Fruit fly (Drosophila melanogaster) whole organism, wandering third instar larva: ENCODE data around the gene Glg1.

Experiments
- CG32264 ChIP-seq: fragments of 200-800 bp; sonication (Bioruptor generic); optimal IDR thresholded peaks from 2 replicates; lab custom pipeline; 2016; ENCODE audit warnings: missing biosample characterization, missing genetic modification characterization
- CG9705 ChIP-seq: fragments of 200-800 bp; sonication (Bioruptor generic); optimal IDR thresholded peaks from 2 replicates; lab custom pipeline; 2018; ENCODE audit warnings: missing biosample characterization, mild to moderate bottlenecking, missing genetic modification characterization
- Hr83 ChIP-seq: fragments of 200-300 bp; sonication (Bioruptor generic); optimal IDR thresholded peaks from 2 replicates; lab custom pipeline; 2016; ENCODE audit warnings: missing biosample characterization, mild to moderate bottlenecking, missing genetic modification characterization, moderate library complexity; ENCODE audit not compliant: poor library complexity, severe bottlenecking
- Mio ChIP-seq: sonication (Bioruptor generic); optimal IDR thresholded peaks from 2 replicates; lab custom pipeline; 2016; ENCODE audit warnings: missing biosample characterization, missing genetic modification characterization
- br ChIP-seq: fragments of 200-800 bp; sonication (Bioruptor generic); optimal IDR thresholded peaks from 2 replicates; lab custom pipeline; 2016; ENCODE audit warnings: missing biosample characterization, missing genetic modification characterization
- dl ChIP-seq, 2 experiments: fragments of 175-275, 200-275 bp in 1 of 2; fragments of 200-275 bp in 1 of 2; sonication (Bioruptor generic); optimal IDR thresholded peaks; lab custom pipeline; 2018; ENCODE audit warnings: mild to moderate bottlenecking in 2 of 2, missing biosample characterization in 2 of 2, missing genetic modification characterization in 2 of 2, moderate library complexity in 2 of 2; ENCODE audit not compliant: partially characterized antibody in 2 of 2, insufficient read depth in 1 of 2
- fru ChIP-seq: fragments of 200-800 bp; sonication (Bioruptor generic); optimal IDR thresholded peaks from 3 replicates; lab custom pipeline; 2016; ENCODE audit warnings: missing biosample characterization, mild to moderate bottlenecking, missing genetic modification characterization
- usp ChIP-seq: fragments of >200 bp; optimal IDR thresholded peaks from 2 replicates; lab custom pipeline; 2017; ENCODE audit warnings: missing biosample characterization, missing genetic modification characterization

DNA sequence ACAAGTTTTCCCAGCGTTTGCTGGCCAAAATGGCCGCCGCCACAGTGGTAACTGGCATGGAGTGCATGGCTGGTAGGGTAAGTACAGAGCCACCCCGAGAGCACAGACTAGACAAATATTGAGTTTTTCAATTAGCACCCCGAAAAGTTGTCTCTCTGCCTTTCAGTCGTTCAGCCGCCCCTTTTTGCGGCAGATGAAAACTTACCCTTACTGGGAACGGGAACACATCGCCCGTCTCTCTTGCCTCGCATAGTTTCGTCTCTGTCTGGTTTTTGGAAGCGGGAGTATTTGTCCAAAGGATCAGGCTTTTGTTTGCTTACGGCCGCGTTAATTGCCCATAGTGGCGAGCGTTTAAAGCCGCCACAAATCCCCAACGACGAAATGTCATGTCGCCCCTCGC, 48.6 kb downstream of the Glg1 start:
- no peak for TF ChIP-seq usp (GFP tag; lab: Kevin White, UChicago)
- no peak for TF ChIP-seq CG9705 (GFP tag; lab: Kevin White, UChicago)
- TF ChIP-seq dl (GFP tag; optimal IDR thresholded peaks at IDR 0.05; lab: Kevin White, UChicago; ENCODE audit: insufficient read depth in 1 of 2, partially characterized antibody in 2 of 2) = no peak
- no peak for TF ChIP-seq Mio (GFP tag; lab: Kevin White, UChicago)
- TF ChIP-seq Hr83 (GFP tag; lab: Kevin White, UChicago) = no peak
- no peak for TF ChIP-seq CG32264 (GFP tag; lab: Kevin White, UChicago)
- no peak for TF ChIP-seq br (GFP tag; lab: Kevin White, UChicago)
- TF ChIP-seq fru (GFP tag; lab: Kevin White, UChicago) = no peak
